Worm (Caenorhabditis elegans) whole organism, mixed stage, embryonic: ENCODE results near the gene R01H2.2.
A peak's percentile ranks its signal among the peaks of the same experiment; 100 is the strongest.

Experiments
- M03D4.4 ChIP-seq: sonication (generic microtip); optimal IDR thresholded peaks from 2 replicates; lab custom pipeline; 2017; ENCODE audit warnings: mild to moderate bottlenecking, missing genetic modification characterization, missing compliant biosample characterization
- bed-3 ChIP-seq: fragments of 200-800 bp; sonication (Bioruptor generic); optimal IDR thresholded peaks from 3 replicates; lab custom pipeline; 2018; ENCODE audit warnings: mild to moderate bottlenecking, missing genetic modification characterization, moderate library complexity, missing compliant biosample characterization
- blmp-1 ChIP-seq: fragments of 150-350 bp; optimal IDR thresholded peaks from 2 replicates; lab custom pipeline; 2014; ENCODE audit warnings: missing biosample characterization, missing genetic modification characterization
- ceh-39 ChIP-seq: fragments of 150-350 bp; optimal IDR thresholded peaks from 2 replicates; lab custom pipeline; 2014; ENCODE audit warnings: missing biosample characterization, missing genetic modification characterization
- ceh-83 ChIP-seq: fragments of 200-800 bp; sonication (Bioruptor generic); optimal IDR thresholded peaks from 2 replicates; lab custom pipeline; 2018; ENCODE audit warnings: mild to moderate bottlenecking, missing genetic modification characterization, missing compliant biosample characterization
- ces-1 ChIP-seq: fragments of 150-350 bp; optimal IDR thresholded peaks from 2 replicates; lab custom pipeline; 2014; ENCODE audit warnings: missing biosample characterization, missing genetic modification reagents, missing genetic modification characterization
- cnd-1 ChIP-seq: fragments of 200-800 bp; sonication (Bioruptor generic); optimal IDR thresholded peaks from 2 replicates; lab custom pipeline; 2018; ENCODE audit warnings: mild to moderate bottlenecking, missing genetic modification characterization, missing compliant biosample characterization
- drap-1 ChIP-seq: fragments of 200-800 bp; sonication (Bioruptor generic); optimal IDR thresholded peaks from 3 replicates; lab custom pipeline; 2018; ENCODE audit warnings: mild to moderate bottlenecking, missing genetic modification characterization, missing compliant biosample characterization
- elt-1 ChIP-seq: sonication (generic microtip); optimal IDR thresholded peaks from 2 replicates; lab custom pipeline; 2017; ENCODE audit warnings: missing genetic modification characterization, mild to moderate bottlenecking, missing compliant biosample characterization, antibody characterized with exemption, moderate library complexity, borderline replicate concordance; ENCODE audit not compliant: insufficient read depth
- elt-3 ChIP-seq: fragments of 150-350 bp; optimal IDR thresholded peaks from 2 replicates; lab custom pipeline; 2014; ENCODE audit warnings: missing biosample characterization, missing genetic modification characterization
- flh-1 ChIP-seq: fragments of 200-800 bp; sonication (Bioruptor generic); optimal IDR thresholded peaks from 2 replicates; lab custom pipeline; 2018; ENCODE audit warnings: mild to moderate bottlenecking, missing genetic modification characterization, moderate library complexity, missing compliant biosample characterization
- hlh-1 ChIP-seq: fragments of 150-350 bp; optimal IDR thresholded peaks from 2 replicates; lab custom pipeline; 2014; ENCODE audit warnings: missing biosample characterization, missing genetic modification reagents, missing genetic modification characterization
- lin-13 ChIP-seq: fragments of 150-350 bp; optimal IDR thresholded peaks from 2 replicates; lab custom pipeline; 2014; ENCODE audit warnings: missing biosample characterization, missing genetic modification characterization
- lin-32 ChIP-seq: fragments of 200-800 bp; sonication (Bioruptor generic); optimal IDR thresholded peaks from 2 replicates; lab custom pipeline; 2018; ENCODE audit warnings: mild to moderate bottlenecking, missing genetic modification characterization, missing compliant biosample characterization
- lsy-2 ChIP-seq: fragments of 150-350 bp; optimal IDR thresholded peaks from 2 replicates; lab custom pipeline; 2014; ENCODE audit warnings: missing biosample characterization, missing genetic modification characterization
- mab-5 ChIP-seq: fragments of 150-350 bp; optimal IDR thresholded peaks from 2 replicates; lab custom pipeline; 2014; ENCODE audit warnings: missing biosample characterization, missing genetic modification characterization
- mep-1 ChIP-seq: fragments of 150-350 bp; optimal IDR thresholded peaks from 2 replicates; lab custom pipeline; 2017; ENCODE audit warnings: missing biosample characterization, missing genetic modification reagents, missing genetic modification characterization, inconsistent platforms
- mls-2 ChIP-seq: sonication (generic microtip); optimal IDR thresholded peaks from 2 replicates; lab custom pipeline; 2016; ENCODE audit warnings: mild to moderate bottlenecking, missing genetic modification characterization, moderate library complexity, missing compliant biosample characterization
- nhr-12 ChIP-seq: fragments of 150-350 bp; optimal IDR thresholded peaks from 2 replicates; lab custom pipeline; 2014; ENCODE audit warnings: missing biosample characterization, missing genetic modification characterization
- nhr-2 ChIP-seq: fragments of 150-350 bp; optimal IDR thresholded peaks from 2 replicates; lab custom pipeline; 2014; ENCODE audit warnings: missing biosample characterization, missing genetic modification characterization
- nhr-237 ChIP-seq: fragments of 150-350 bp; optimal IDR thresholded peaks from 2 replicates; lab custom pipeline; 2014; ENCODE audit warnings: missing biosample characterization, missing genetic modification characterization
- nhr-28 ChIP-seq: fragments of 150-350 bp; optimal IDR thresholded peaks from 2 replicates; lab custom pipeline; 2014; ENCODE audit warnings: missing biosample characterization, missing genetic modification characterization
- nhr-76 ChIP-seq: sonication (generic microtip); optimal IDR thresholded peaks from 2 replicates; lab custom pipeline; 2017; ENCODE audit warnings: missing biosample characterization, missing genetic modification characterization
- pha-4 ChIP-seq: fragments of 150-350 bp; optimal IDR thresholded peaks from 2 replicates; lab custom pipeline; 2018; ENCODE audit warnings: missing biosample characterization, missing genetic modification reagents, missing genetic modification characterization
- sem-2 ChIP-seq: fragments of 200-800 bp; sonication (Bioruptor generic); optimal IDR thresholded peaks from 2 replicates; lab custom pipeline; 2018; ENCODE audit warnings: mild to moderate bottlenecking, missing genetic modification characterization, missing compliant biosample characterization
- snpc-4 ChIP-seq: fragments of 150-350 bp; optimal IDR thresholded peaks from 2 replicates; lab custom pipeline; 2014; ENCODE audit warnings: missing biosample characterization, missing genetic modification characterization
- sptf-1 ChIP-seq: sonication (generic microtip); optimal IDR thresholded peaks from 2 replicates; lab custom pipeline; 2017; ENCODE audit warnings: mild to moderate bottlenecking, missing genetic modification characterization, moderate library complexity, missing compliant biosample characterization
- tbx-8 ChIP-seq: fragments of 200-800 bp; sonication (Bioruptor generic); optimal IDR thresholded peaks from 2 replicates; lab custom pipeline; 2018; ENCODE audit warnings: mild to moderate bottlenecking, missing genetic modification characterization, moderate library complexity, missing compliant biosample characterization
- unc-120 ChIP-seq: sonication (generic microtip); optimal IDR thresholded peaks from 2 replicates; lab custom pipeline; 2017; ENCODE audit warnings: missing genetic modification characterization, missing compliant biosample characterization; ENCODE audit not compliant: poor library complexity, severe bottlenecking
- unc-39 ChIP-seq: fragments of 150-350 bp; optimal IDR thresholded peaks from 2 replicates; lab custom pipeline; 2014; ENCODE audit warnings: missing biosample characterization, missing genetic modification characterization
- unc-62 ChIP-seq: fragments of 150-350 bp; optimal IDR thresholded peaks from 2 replicates; lab custom pipeline; 2014; ENCODE audit warnings: missing biosample characterization, missing genetic modification reagents, missing genetic modification characterization
- zip-8 ChIP-seq: fragments of 150-350 bp; optimal IDR thresholded peaks from 2 replicates; lab custom pipeline; 2014; ENCODE audit warnings: missing biosample characterization, missing genetic modification characterization
- ztf-11 ChIP-seq: fragments of 150-350 bp; optimal IDR thresholded peaks from 2 replicates; lab custom pipeline; 2014; ENCODE audit warnings: missing biosample characterization, missing genetic modification characterization

The R01H2.2 gene

DNA sequence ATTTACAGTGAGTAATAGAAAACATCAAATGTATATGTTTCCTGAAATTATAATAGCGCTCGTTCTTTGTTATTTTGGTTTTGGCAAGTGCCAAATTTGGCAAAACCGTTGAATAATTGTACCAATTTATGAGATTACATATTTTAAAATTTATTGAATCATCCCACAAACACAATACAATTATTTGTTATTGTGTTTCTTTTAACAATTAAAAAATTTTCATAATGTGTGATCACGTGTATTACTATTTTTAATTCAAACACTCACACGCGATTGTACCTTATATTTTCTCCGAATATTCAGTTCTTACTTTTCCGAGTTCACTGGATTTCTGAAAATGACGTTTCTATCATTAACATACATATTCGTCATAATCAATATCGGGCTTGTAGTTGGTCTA lies at the start of gene R01H2.2:
Gene R01H2.2, plus strand, starts transcription at position 301 of the 400 bp plus-strand sequence.
- no peak for TF ChIP-seq mab-5 (tag; lab: Kevin White, UChicago)
- TF ChIP-seq sem-2 = no peak
- no peak for TF ChIP-seq snpc-4
- no peak for TF ChIP-seq elt-1 (tag; lab: Kevin White, UChicago)
- TF ChIP-seq drap-1 (GFP tag; lab: Kevin White, UChicago) = no peak

- no peak for TF ChIP-seq nhr-12 (tag; lab: Kevin White, UChicago)
- TF ChIP-seq zip-8 (tag; lab: Kevin White, UChicago) = no peak
- no peak for TF ChIP-seq ceh-39 (tag; lab: Kevin White, UChicago)
- no peak for TF ChIP-seq nhr-237 (tag; lab: Kevin White, UChicago)
- no peak for TF ChIP-seq snpc-4
- no peak for TF ChIP-seq hlh-1
- TF ChIP-seq tbx-8 (GFP tag; lab: Kevin White, UChicago) = no peak
- no peak for TF ChIP-seq mls-2 (tag; lab: Kevin White, UChicago)
- no peak for TF ChIP-seq unc-39
- no peak for TF ChIP-seq ceh-83 (GFP tag; lab: Kevin White, UChicago)
- no peak for TF ChIP-seq sem-2
- no peak for TF ChIP-seq unc-62
Observed at ce11 chrIII:7008836-7009235, 47.5 kb upstream of the R01H2.2 start, which contains the start of gene lgc-38. Gene lgc-38, plus strand, starts transcription at chrIII:7009136.

ce11 chrIII:7012060-7012459 lies 44.3 kb upstream of the R01H2.2 start:
- TF ChIP-seq ces-1 (GFP tag; lab: Kevin White, UChicago) (peak; percentile 33), sptf-1 (tag; lab: Kevin White, UChicago) (no peak)

DNA sequence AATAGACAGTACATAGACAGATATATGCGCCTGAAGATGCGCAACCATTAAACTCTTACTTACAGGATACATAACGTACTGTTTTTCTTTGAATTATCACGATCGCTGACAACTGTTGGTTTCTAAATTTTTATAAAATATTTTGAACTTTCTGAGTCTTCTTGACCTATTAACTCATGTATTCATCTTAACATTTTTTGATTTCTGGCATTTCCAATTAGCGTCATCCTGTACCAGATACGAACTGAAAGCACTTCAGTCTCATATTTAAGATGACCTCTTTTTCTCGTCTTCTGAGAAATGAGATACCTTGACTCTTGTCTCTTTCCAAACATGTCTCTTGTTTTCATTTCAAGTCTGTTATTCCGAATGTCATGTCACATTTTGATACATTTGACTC lies 42.6 kb upstream of the R01H2.2 start:
- TF ChIP-seq bed-3 (GFP tag; lab: Kevin White, UChicago) (no peak), ceh-83 (GFP tag; lab: Kevin White, UChicago) (no peak), pha-4 (no peak)

DNA sequence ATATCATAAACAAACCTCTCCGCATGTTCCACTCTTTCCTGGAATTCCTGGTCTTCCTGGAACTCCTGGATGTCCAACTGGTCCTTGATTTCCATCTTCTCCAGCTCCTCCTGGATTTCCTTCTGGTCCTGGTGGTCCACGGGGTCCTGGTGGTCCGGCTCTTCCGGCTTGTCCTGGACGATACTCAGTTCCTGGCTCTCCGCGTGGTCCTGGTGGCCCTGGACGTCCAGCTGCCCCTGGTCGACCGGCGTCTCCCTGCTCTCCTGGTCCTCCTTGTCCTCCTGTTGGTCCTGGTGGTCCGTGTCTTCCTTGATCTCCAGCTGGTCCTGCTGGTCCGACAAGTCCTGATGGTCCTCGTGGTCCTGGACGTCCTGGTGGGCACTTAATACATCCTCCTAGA lies 36.6 kb upstream of the R01H2.2 start:
- TF ChIP-seq lsy-2 (no peak), lin-13 (tag; lab: Kevin White, UChicago) (no peak), elt-1 (tag; lab: Kevin White, UChicago) (no peak), nhr-28 (tag; lab: Kevin White, UChicago) (no peak), ces-1 (GFP tag; lab: Kevin White, UChicago) (no peak), nhr-76 (tag; lab: Kevin White, UChicago) (no peak), drap-1 (GFP tag; lab: Kevin White, UChicago) (no peak), lin-32 (GFP tag; lab: Kevin White, UChicago) (no peak), M03D4.4 (tag; lab: Kevin White, UChicago) (no peak), nhr-12 (tag; lab: Kevin White, UChicago) (no peak), nhr-237 (tag; lab: Kevin White, UChicago) (no peak), tbx-8 (GFP tag; lab: Kevin White, UChicago) (no peak), mls-2 (tag; lab: Kevin White, UChicago) (no peak), sem-2 (no peak), ztf-11 (no peak), bed-3 (GFP tag; lab: Kevin White, UChicago) (no peak)

- no peak for TF ChIP-seq lsy-2
- no peak for TF ChIP-seq unc-39
- no peak for TF ChIP-seq pha-4
- no peak for TF ChIP-seq nhr-28 (tag; lab: Kevin White, UChicago)
- no peak for TF ChIP-seq nhr-2 (tag; lab: Kevin White, UChicago)
- TF ChIP-seq blmp-1 (tag; lab: Kevin White, UChicago) = no peak
- TF ChIP-seq elt-3 = no peak
- TF ChIP-seq tbx-8 (GFP tag; lab: Kevin White, UChicago) = no peak
- TF ChIP-seq zip-8 (tag; lab: Kevin White, UChicago) = no peak
- no peak for TF ChIP-seq mab-5 (tag; lab: Kevin White, UChicago)
- TF ChIP-seq mep-1 = no peak
- no peak for TF ChIP-seq lin-32 (GFP tag; lab: Kevin White, UChicago)
- no peak for TF ChIP-seq bed-3 (GFP tag; lab: Kevin White, UChicago)
- TF ChIP-seq lin-13 (tag; lab: Kevin White, UChicago) = no peak
- no peak for TF ChIP-seq flh-1
- TF ChIP-seq cnd-1 (tag; lab: Kevin White, UChicago) = no peak
- TF ChIP-seq drap-1 (GFP tag; lab: Kevin White, UChicago) = no peak
- no peak for TF ChIP-seq ceh-39 (tag; lab: Kevin White, UChicago)
- TF ChIP-seq unc-120 = no peak
- TF ChIP-seq nhr-76 (tag; lab: Kevin White, UChicago) = no peak
- TF ChIP-seq, all 35 proteins: peak for 0
Observed at ce11 chrIII:7020500-7020899, 35.8 kb upstream of the R01H2.2 start, which contains the start of gene col-8. Gene col-8, minus strand, starts transcription at chrIII:7020600.
